Fruit fly (Drosophila melanogaster) whole organism, embryonic: Measurements from ENCODE around the gene park.

ENCODE experiments used
- Blimp-1 ChIP-seq: fragments of 200-800 bp; sonication (Bioruptor generic); optimal IDR thresholded peaks from 3 replicates; lab custom pipeline; 2018; ENCODE audit warnings: missing biosample characterization, missing genetic modification characterization, mild to moderate bottlenecking, moderate library complexity, missing genetic modification reagents
- CG10543 ChIP-seq: fragments of 200-800 bp; sonication (Bioruptor generic); optimal IDR thresholded peaks from 3 replicates; lab custom pipeline; 2017; ENCODE audit warnings: missing biosample characterization, mild to moderate bottlenecking, missing genetic modification characterization, moderate library complexity
- CG11504 ChIP-seq: fragments of 200-800 bp; sonication (Bioruptor generic); optimal IDR thresholded peaks from 3 replicates; lab custom pipeline; 2019; ENCODE audit warnings: missing biosample characterization, mild to moderate bottlenecking, missing genetic modification characterization, moderate library complexity
- CG12391 ChIP-seq: fragments of 200-800 bp; sonication (Bioruptor generic); optimal IDR thresholded peaks from 3 replicates; lab custom pipeline; 2018; ENCODE audit warnings: missing biosample characterization, mild to moderate bottlenecking, missing genetic modification characterization, moderate library complexity
- CG12744 ChIP-seq: fragments of 200-800 bp; sonication (Bioruptor generic); optimal IDR thresholded peaks from 2 replicates; lab custom pipeline; 2016; ENCODE audit warnings: missing biosample characterization, missing genetic modification characterization
- CG13624 ChIP-seq: fragments of 200-800 bp; sonication (Bioruptor generic); optimal IDR thresholded peaks from 2 replicates; lab custom pipeline; 2016; ENCODE audit warnings: missing biosample characterization, missing genetic modification characterization
- CG17359 ChIP-seq: fragments of 200-800 bp; sonication (Bioruptor generic); optimal IDR thresholded peaks from 3 replicates; lab custom pipeline; 2018; ENCODE audit warnings: missing biosample characterization, mild to moderate bottlenecking, missing genetic modification characterization, moderate library complexity
- CG17361 ChIP-seq: fragments of 200-800 bp; sonication (Bioruptor generic); IDR thresholded peaks from 3 replicates; pipeline ENCODE4 v1.3.6; 2022; ENCODE audit warnings: missing biosample characterization, missing genetic modification characterization
- CG17385 ChIP-seq: fragments of 200-800 bp; sonication (Bioruptor generic); optimal IDR thresholded peaks from 3 replicates; lab custom pipeline; 2018; ENCODE audit warnings: missing biosample characterization, mild to moderate bottlenecking, missing genetic modification characterization
- CG18599 ChIP-seq: fragments of 200-800 bp; sonication (Bioruptor generic); optimal IDR thresholded peaks from 3 replicates; lab custom pipeline; 2017; ENCODE audit warnings: missing biosample characterization, missing genetic modification characterization, mild to moderate bottlenecking, moderate library complexity, missing genetic modification reagents
- CG2712 ChIP-seq: fragments of 200-800 bp; optimal IDR thresholded peaks from 3 replicates; lab custom pipeline; 2019; ENCODE audit warnings: missing biosample characterization, mild to moderate bottlenecking, missing genetic modification characterization, moderate library complexity
- CG31441 ChIP-seq: fragments of 200-800 bp; sonication (Bioruptor generic); IDR thresholded peaks from 2 replicates; pipeline ENCODE4 v1.3.6; 2022; ENCODE audit warnings: missing biosample characterization, missing genetic modification characterization
- CG32772 ChIP-seq: fragments of 200-800 bp; sonication (Bioruptor generic); IDR thresholded peaks from 2 replicates; pipeline ENCODE4 v1.3.6; 2022; ENCODE audit warnings: missing biosample characterization, missing genetic modification characterization
- CG6272 ChIP-seq: fragments of 200-800 bp; sonication (Bioruptor generic); IDR thresholded peaks from 2 replicates; pipeline ENCODE4 v1.3.6; 2022; ENCODE audit warnings: missing biosample characterization, missing genetic modification characterization
- CG6689 ChIP-seq: fragments of 200-800 bp; sonication (Bioruptor generic); IDR thresholded peaks from 2 replicates; pipeline ENCODE4 v1.3.6; 2022; ENCODE audit warnings: missing biosample characterization, missing genetic modification characterization
- CG6854 ChIP-seq: fragments of 200-800 bp; sonication (Bioruptor generic); optimal IDR thresholded peaks from 3 replicates; lab custom pipeline; 2017; ENCODE audit warnings: missing biosample characterization, mild to moderate bottlenecking, missing genetic modification characterization
- CG7839 ChIP-seq: fragments of 200-800 bp; sonication (Bioruptor generic); optimal IDR thresholded peaks from 3 replicates; lab custom pipeline; 2018; ENCODE audit warnings: missing biosample characterization, mild to moderate bottlenecking, missing genetic modification characterization, moderate library complexity
- CHES-1-like ChIP-seq: fragments of 200-800 bp; sonication (Bioruptor generic); optimal IDR thresholded peaks from 2 replicates; lab custom pipeline; 2016; ENCODE audit warnings: missing biosample characterization, missing genetic modification characterization
- CTCF ChIP-seq: fragments of 200-800 bp; sonication (Bioruptor generic); optimal IDR thresholded peaks from 2 replicates; lab custom pipeline; 2017; ENCODE audit warnings: missing biosample characterization, mild to moderate bottlenecking, missing genetic modification characterization, moderate library complexity
- Dref ChIP-seq: fragments of 200-800 bp; sonication (Bioruptor generic); IDR thresholded peaks from 2 replicates; pipeline ENCODE4 v1.3.6; 2022; ENCODE audit warnings: missing biosample characterization, missing genetic modification characterization
- Drgx ChIP-seq: fragments of 200-800 bp; sonication (Bioruptor generic); IDR thresholded peaks from 2 replicates; pipeline ENCODE4 v1.3.6; 2022; ENCODE audit warnings: missing biosample characterization, missing genetic modification characterization
- Elba2 ChIP-seq: fragments of 200-800 bp; sonication (Bioruptor generic); optimal IDR thresholded peaks from 3 replicates; lab custom pipeline; 2016; ENCODE audit warnings: missing biosample characterization, missing genetic modification characterization
- Ets65A ChIP-seq: fragments of 200-800 bp; sonication (Bioruptor generic); peaks from one replicate; lab custom pipeline; 2016; ENCODE audit warnings: missing biosample characterization, missing genetic modification characterization
- Hr78 ChIP-seq, 2 experiments: fragments of 200-800 bp in 1 of 2; fragments of >200 bp in 1 of 2; sonication (Bioruptor generic) in 1 of 2; optimal IDR thresholded peaks; 2 replicates each; lab custom pipeline; 2017 to 2019; ENCODE audit warnings: missing biosample characterization in 2 of 2, missing genetic modification characterization in 2 of 2, mild to moderate bottlenecking in 1 of 2, moderate library complexity in 1 of 2
- Med ChIP-seq: fragments of 200-800 bp; sonication (Bioruptor generic); peaks from one replicate; lab custom pipeline; 2016; ENCODE audit warnings: missing biosample characterization, missing genetic modification characterization, mild to moderate bottlenecking, inconsistent platforms, moderate library complexity
- NFAT ChIP-seq: fragments of 200-800 bp; sonication (Bioruptor generic); IDR thresholded peaks from 2 replicates; pipeline ENCODE4 v1.3.6; 2022; ENCODE audit warnings: missing biosample characterization, missing genetic modification characterization
- Nf-YA ChIP-seq: fragments of 200-800 bp; sonication (Bioruptor generic); IDR thresholded peaks from 2 replicates; pipeline ENCODE4 v1.3.6; 2022; ENCODE audit warnings: missing biosample characterization, missing genetic modification characterization
- Sox100B ChIP-seq: fragments of 200-800 bp; sonication (Bioruptor generic); optimal IDR thresholded peaks from 3 replicates; lab custom pipeline; 2018; ENCODE audit warnings: missing biosample characterization, mild to moderate bottlenecking, missing genetic modification characterization
- Sox102F ChIP-seq: fragments of 200-800 bp; sonication (Bioruptor generic); optimal IDR thresholded peaks from 2 replicates; lab custom pipeline; 2018; ENCODE audit warnings: missing biosample characterization, mild to moderate bottlenecking, missing genetic modification characterization, moderate library complexity
- Xrp1 ChIP-seq: fragments of 200-800 bp; sonication (Bioruptor generic); IDR thresholded peaks from 2 replicates; pipeline ENCODE4 v1.3.6; 2022; ENCODE audit warnings: missing biosample characterization, missing genetic modification characterization
- ab ChIP-seq: fragments of 200-800 bp; sonication (Bioruptor generic); optimal IDR thresholded peaks from 2 replicates; lab custom pipeline; 2016; ENCODE audit warnings: missing biosample characterization, missing genetic modification characterization
- abd-A ChIP-seq: fragments of 200-800 bp; sonication (Bioruptor generic); optimal IDR thresholded peaks from 3 replicates; lab custom pipeline; 2019; ENCODE audit warnings: missing biosample characterization, mild to moderate bottlenecking, missing genetic modification characterization, moderate library complexity
- ap ChIP-seq: fragments of 200-800 bp; sonication (Bioruptor generic); IDR thresholded peaks from 2 replicates; pipeline ENCODE4 v1.3.6; 2022; ENCODE audit warnings: missing biosample characterization, missing genetic modification characterization
- bbx ChIP-seq: fragments of 200-800 bp; sonication (Bioruptor generic); IDR thresholded peaks from 2 replicates; pipeline ENCODE4 v1.3.6; 2022; ENCODE audit warnings: missing biosample characterization, missing genetic modification characterization; ENCODE audit not compliant: partially characterized antibody
- crol ChIP-seq: fragments of 200-800 bp; sonication (Bioruptor generic); IDR thresholded peaks from 2 replicates; pipeline ENCODE4 v1.3.6; 2022; ENCODE audit warnings: missing biosample characterization, missing genetic modification characterization
- dmrt99B ChIP-seq: fragments of 200-800 bp; sonication (Bioruptor generic); optimal IDR thresholded peaks from 2 replicates; lab custom pipeline; 2018; ENCODE audit warnings: missing biosample characterization, mild to moderate bottlenecking, missing genetic modification characterization, moderate library complexity
- dysf ChIP-seq: fragments of 200-800 bp; sonication (Bioruptor generic); IDR thresholded peaks from 3 replicates; pipeline ENCODE4 v1.3.6; 2022; ENCODE audit warnings: missing biosample characterization, missing genetic modification characterization
- en ChIP-seq: fragments of 200-800 bp; sonication (Bioruptor generic); optimal IDR thresholded peaks from 2 replicates; lab custom pipeline; 2016; ENCODE audit warnings: missing biosample characterization, missing genetic modification characterization
- fru ChIP-seq: fragments of >200 bp; optimal IDR thresholded peaks from 2 replicates; lab custom pipeline; 2017
- gce ChIP-seq: fragments of 200-800 bp; sonication (Bioruptor generic); IDR thresholded peaks from 3 replicates; pipeline ENCODE4 v1.3.6; 2022; ENCODE audit warnings: missing biosample characterization, missing genetic modification characterization
- her ChIP-seq: fragments of 200-800 bp; sonication (Bioruptor generic); optimal IDR thresholded peaks from 2 replicates; lab custom pipeline; 2016; ENCODE audit warnings: missing biosample characterization, missing genetic modification characterization
- knrl ChIP-seq: fragments of 200-800 bp; sonication (Bioruptor generic); IDR thresholded peaks from 3 replicates; pipeline ENCODE4 v1.3.6; 2022; ENCODE audit warnings: missing biosample characterization, missing genetic modification characterization; ENCODE audit not compliant: partially characterized antibody
- maf-S ChIP-seq: fragments of 200-800 bp; sonication (Bioruptor generic); optimal IDR thresholded peaks from 2 replicates; lab custom pipeline; 2016; ENCODE audit warnings: missing biosample characterization, missing genetic modification characterization
- phol ChIP-seq: fragments of 200-800 bp; sonication (Bioruptor generic); optimal IDR thresholded peaks from 3 replicates; lab custom pipeline; 2018; ENCODE audit warnings: missing biosample characterization, mild to moderate bottlenecking, missing genetic modification characterization, moderate library complexity
- sd ChIP-seq: fragments of 200-800 bp; sonication (Bioruptor generic); optimal IDR thresholded peaks from 3 replicates; lab custom pipeline; 2018; ENCODE audit warnings: missing biosample characterization, mild to moderate bottlenecking, missing genetic modification characterization, moderate library complexity
- sens-2 ChIP-seq: fragments of 200-800 bp; sonication (Bioruptor generic); IDR thresholded peaks from 2 replicates; pipeline ENCODE4 v1.3.6; 2022; ENCODE audit warnings: missing biosample characterization, missing genetic modification characterization
- slbo ChIP-seq: fragments of 200-800 bp; sonication (Bioruptor generic); IDR thresholded peaks from 2 replicates; pipeline ENCODE4 v1.3.6; 2022; ENCODE audit warnings: missing biosample characterization, missing genetic modification characterization
- sr ChIP-seq: fragments of 200-800 bp; sonication (Bioruptor generic); IDR thresholded peaks from 3 replicates; pipeline ENCODE4 v1.3.6; 2022; ENCODE audit warnings: missing biosample characterization, missing genetic modification characterization
- tin ChIP-seq: fragments of 200-800 bp; sonication (Bioruptor generic); optimal IDR thresholded peaks from 3 replicates; lab custom pipeline; 2016; ENCODE audit warnings: missing biosample characterization, missing genetic modification characterization
- toy ChIP-seq: fragments of 200-800 bp; sonication (Bioruptor generic); IDR thresholded peaks from 2 replicates; pipeline ENCODE4 v1.3.6; 2022; ENCODE audit warnings: missing biosample characterization, missing genetic modification characterization
- vvl ChIP-seq: fragments of 200-800 bp; sonication (Bioruptor generic); IDR thresholded peaks from 2 replicates; pipeline ENCODE4 v1.3.6; 2022; ENCODE audit warnings: missing biosample characterization, missing genetic modification characterization

park gene

DNA sequence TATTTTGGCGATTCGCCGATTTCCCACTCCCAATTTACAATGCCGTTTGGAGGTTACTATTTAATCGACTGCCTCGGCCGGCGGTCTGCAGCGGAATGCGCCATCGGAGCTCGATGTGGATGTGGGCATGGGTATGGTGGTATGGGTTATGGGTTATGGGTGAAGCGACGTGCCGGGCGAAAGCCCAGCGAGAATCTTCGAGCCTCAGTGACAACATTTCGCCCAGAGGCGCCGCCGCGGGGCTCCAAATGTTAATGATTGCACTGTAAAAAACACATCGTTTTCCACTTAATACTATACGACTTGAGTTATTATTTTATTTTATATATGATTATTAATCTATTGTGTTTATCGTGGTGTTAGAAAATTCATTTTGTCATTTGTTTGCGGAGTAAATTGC, 3.9 kb upstream of the park start:
- TF ChIP-seq en (GFP tag; lab: Kevin White, UChicago): no peak
- TF ChIP-seq CG18599: no peak
- TF ChIP-seq CG17361 (GFP tag; lab: Robert Waterston, UW): 0 out of 3 replicates have a peak, but pooled peaks have one; percentile 39
- TF ChIP-seq Elba2 (GFP tag; lab: Kevin White, UChicago): no peak
- no peak for TF ChIP-seq CG32772 (GFP tag; lab: Robert Waterston, UW)
- peak; percentile 29 for TF ChIP-seq Med (GFP tag; lab: Kevin White, UChicago)
- no peak for TF ChIP-seq her (GFP tag; lab: Kevin White, UChicago)
- TF ChIP-seq CG17385 (GFP tag; lab: Kevin White, UChicago): peak; percentile 3
- TF ChIP-seq slbo (GFP tag; lab: Robert Waterston, UW): 0 out of 2 replicates have a peak, but pooled peaks have one; percentile 24
- peak; percentile 25 for TF ChIP-seq CG10543
- no peak for TF ChIP-seq knrl
- no peak for TF ChIP-seq CHES-1-like (GFP tag; lab: Kevin White, UChicago)
- TF ChIP-seq dysf (GFP tag; lab: Robert Waterston, UW): 0 out of 3 replicates have a peak, but pooled peaks have one; percentile 18
- no peak for TF ChIP-seq CG12744
- TF ChIP-seq CG2712 (tag; lab: Kevin White, UChicago): peak; percentile 23
- peak; percentile 24 for TF ChIP-seq Sox102F (GFP tag; lab: Kevin White, UChicago)
- TF ChIP-seq phol (tag; lab: Kevin White, UChicago): peak; percentile 20
- TF ChIP-seq dmrt99B (tag; lab: Kevin White, UChicago): peak; percentile 5
- no peak for TF ChIP-seq abd-A (tag; lab: Kevin White, UChicago)
- TF ChIP-seq CG31441 (GFP tag; lab: Robert Waterston, UW): 0 out of 2 replicates have a peak, but pooled peaks have one; percentile 25
- TF ChIP-seq Blimp-1 (GFP tag; lab: Kevin White, UChicago): peak; percentile 27
- 0 out of 3 replicates have a peak, but pooled peaks have one; percentile 10 for TF ChIP-seq sr (GFP tag; lab: Robert Waterston, UW)
- TF ChIP-seq CG17359 (tag; lab: Kevin White, UChicago): peak; percentile 16
- 0 out of 2 replicates have a peak, but pooled peaks have one; percentile 19 for TF ChIP-seq Drgx (GFP tag; lab: Robert Waterston, UW)
- no peak for TF ChIP-seq CG6272 (GFP tag; lab: Robert Waterston, UW)
- TF ChIP-seq toy (GFP tag; lab: Robert Waterston, UW): 0 out of 2 replicates have a peak, but pooled peaks have one; percentile 9
- TF ChIP-seq CG11504 (tag; lab: Kevin White, UChicago): peak; percentile 22
- 0 out of 2 replicates have a peak, but pooled peaks have one; percentile 33 for TF ChIP-seq crol (GFP tag; lab: Robert Waterston, UW)
- no peak for TF ChIP-seq ap (GFP tag; lab: Robert Waterston, UW)
- peak; percentile 35 for TF ChIP-seq sd (tag; lab: Kevin White, UChicago)
- peak; percentile 22 for TF ChIP-seq CG7839
- peak; percentile 13 for TF ChIP-seq Ets65A (GFP tag; lab: Kevin White, UChicago)
- peak in 1 of 2 experiments; percentile 25 for TF ChIP-seq Hr78 (GFP tag; optimal IDR thresholded peaks at IDR 0.05; lab: Kevin White, UChicago)
- TF ChIP-seq CG6689 (GFP tag; lab: Robert Waterston, UW): no peak
- 0 out of 2 replicates have a peak, but pooled peaks have one; percentile 8 for TF ChIP-seq Nf-YA (GFP tag; lab: Robert Waterston, UW)
- TF ChIP-seq vvl: 0 out of 2 replicates have a peak, but pooled peaks have one; percentile 30
- TF ChIP-seq sens-2 (GFP tag; lab: Robert Waterston, UW): no peak
- 0 out of 3 replicates have a peak, but pooled peaks have one; percentile 55 for TF ChIP-seq gce
- TF ChIP-seq maf-S (GFP tag; lab: Kevin White, UChicago): no peak
- TF ChIP-seq fru (lab: Kevin White, UChicago): no peak
- TF ChIP-seq NFAT (GFP tag; lab: Robert Waterston, UW): 0 out of 2 replicates have a peak, but pooled peaks have one; percentile 9
- 0 out of 2 replicates have a peak, but pooled peaks have one; percentile 38 for TF ChIP-seq Xrp1 (GFP tag; lab: Robert Waterston, UW)
- TF ChIP-seq bbx (GFP tag; lab: Robert Waterston, UW): peak; percentile 16; the same call in 1 of the 2 replicates
- TF ChIP-seq tin: no peak
- TF ChIP-seq CG12391: no peak
- TF ChIP-seq CG13624: no peak
- no peak for TF ChIP-seq ab
- no peak for TF ChIP-seq CG6854
- TF ChIP-seq Dref (GFP tag; lab: Robert Waterston, UW): no peak
- no peak for TF ChIP-seq CTCF (GFP tag; lab: Kevin White, UChicago)
- TF ChIP-seq Sox100B (GFP tag; lab: Kevin White, UChicago): peak; percentile 8
